Worm (Caenorhabditis elegans): ENCODE measurements around the gene mrpl-36.

The mrpl-36 gene

DNA sequence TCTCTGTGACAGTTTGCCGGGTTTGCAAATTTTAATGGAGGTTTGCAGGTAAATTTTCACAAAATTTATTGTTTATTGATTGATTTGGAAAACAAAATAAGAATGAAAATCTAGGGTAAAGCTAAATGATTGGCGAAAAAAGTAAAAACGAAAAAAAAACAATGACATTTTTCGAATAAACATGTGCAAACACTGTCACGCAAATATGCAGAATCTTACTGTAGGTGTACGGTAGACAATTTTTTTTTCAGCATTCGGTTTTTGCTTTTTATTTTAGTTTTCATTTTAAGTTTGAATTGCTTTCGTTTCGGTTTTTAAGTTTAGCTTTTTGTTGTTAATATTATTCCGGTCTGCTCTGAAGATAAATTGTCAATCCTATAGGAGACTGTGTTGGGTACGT is 30.0 kb downstream of the mrpl-36 start:
- TF ChIP-seq bed-3 (GFP tag; optimal IDR thresholded peaks at IDR 0.05) (no peak), sptf-1 (tag; optimal IDR thresholded peaks at IDR 0.05) (no peak), lsy-2 (tag; optimal IDR thresholded peaks at IDR 0.05) (peak; percentile 81), ham-2 (GFP tag; optimal IDR thresholded peaks at IDR 0.05) (no peak), M03D4.4 (tag; optimal IDR thresholded peaks at IDR 0.05) (no peak), mls-2 (tag; optimal IDR thresholded peaks at IDR 0.05) (no peak)

DNA sequence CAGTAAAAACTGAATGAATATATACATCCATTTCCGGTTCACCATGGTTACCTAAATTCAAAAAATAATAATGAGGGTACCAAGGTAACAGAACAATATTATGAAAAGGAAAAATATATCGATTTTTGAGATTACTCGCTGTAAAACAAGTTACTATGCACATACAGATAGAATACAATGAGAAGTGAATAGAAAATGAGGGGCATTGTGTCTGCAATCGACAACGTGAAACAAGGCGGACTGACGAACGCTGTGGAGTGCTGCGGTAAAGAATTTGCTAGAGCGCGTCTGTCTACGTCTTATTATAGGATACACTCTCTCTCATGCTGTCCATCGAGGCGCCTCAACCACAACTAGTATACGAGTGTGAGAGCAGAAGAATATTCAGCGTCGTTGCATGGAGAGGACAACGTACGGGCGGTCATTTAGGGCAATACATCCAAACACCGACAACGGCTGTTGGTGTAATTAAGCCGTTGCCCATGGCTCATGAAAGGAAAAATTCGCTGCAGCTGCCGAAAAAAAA is 30.8 kb downstream of the mrpl-36 start, which contains the start of gene cnx-1:
TSS of gene cnx-1 (minus strand) at position 51 of the 526 bp plus-strand sequence.
- TF ChIP-seq bed-3 (GFP tag; optimal IDR thresholded peaks at IDR 0.05), result no peak
- peak; percentile 34 for TF ChIP-seq ham-2 (GFP tag; optimal IDR thresholded peaks at IDR 0.05)
- no peak for TF ChIP-seq zip-8 (tag; optimal IDR thresholded peaks at IDR 0.05)
- TF ChIP-seq elt-3 (tag; optimal IDR thresholded peaks at IDR 0.05), result no peak
- no peak for TF ChIP-seq unc-39 (tag; optimal IDR thresholded peaks at IDR 0.05)
- peak; percentile 73 for TF ChIP-seq mls-2 (tag; optimal IDR thresholded peaks at IDR 0.05)
- peak; percentile 16 for TF ChIP-seq lin-32 (GFP tag; optimal IDR thresholded peaks at IDR 0.05)
- no peak for TF ChIP-seq hlh-1 (tag; optimal IDR thresholded peaks at IDR 0.05)
- TF ChIP-seq mep-1 (tag; optimal IDR thresholded peaks at IDR 0.05), result peak; percentile 8
- no peak for TF ChIP-seq elt-1 (tag; optimal IDR thresholded peaks at IDR 0.05; ENCODE audit: borderline replicate concordance, insufficient read depth)
- TF ChIP-seq unc-62 (GFP tag; optimal IDR thresholded peaks at IDR 0.05), result peak; percentile 38
- no peak for TF ChIP-seq blmp-1 (tag; optimal IDR thresholded peaks at IDR 0.05)
- no peak for TF ChIP-seq M03D4.4 (tag; optimal IDR thresholded peaks at IDR 0.05)
- TF ChIP-seq ceh-39 (tag; optimal IDR thresholded peaks at IDR 0.05), result no peak
- TF ChIP-seq nhr-28 (tag; optimal IDR thresholded peaks at IDR 0.05), result no peak
- peak; percentile 30 for TF ChIP-seq unc-120 (tag; optimal IDR thresholded peaks at IDR 0.05; ENCODE audit: poor library complexity, severe bottlenecking)
- TF ChIP-seq pha-4 (tag; optimal IDR thresholded peaks at IDR 0.05), result no peak
- no peak for TF ChIP-seq snpc-4 (tag; optimal IDR thresholded peaks at IDR 0.05)
- TF ChIP-seq ces-1 (GFP tag; optimal IDR thresholded peaks at IDR 0.05), result peak; percentile 4
- peak; percentile 29 for TF ChIP-seq sptf-1 (tag; optimal IDR thresholded peaks at IDR 0.05)
- peak; percentile 67 for TF ChIP-seq cnd-1 (tag; optimal IDR thresholded peaks at IDR 0.05)
- peak; percentile 84 for TF ChIP-seq nhr-2 (tag; optimal IDR thresholded peaks at IDR 0.05)

DNA sequence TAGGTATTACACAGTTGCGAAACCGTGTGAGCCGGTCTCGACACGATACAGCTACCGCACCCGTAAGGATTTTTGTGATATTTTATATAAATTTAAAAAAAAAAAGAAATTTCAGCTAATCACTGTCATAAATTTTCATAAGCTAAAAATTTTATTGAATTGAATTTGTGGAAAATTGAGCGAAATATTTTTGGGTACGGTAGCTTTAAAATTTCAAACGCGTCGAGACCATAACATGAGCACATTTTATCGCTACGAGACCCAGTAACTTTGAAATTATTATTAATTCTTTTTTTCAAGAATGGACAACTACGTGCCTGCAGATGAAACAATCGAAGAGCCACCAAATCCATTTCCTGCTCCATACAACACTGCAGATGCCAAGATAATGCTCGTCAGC is 34.8 kb downstream of the mrpl-36 start, which contains the start of gene ZK632.14:
TSS of gene ZK632.14 (plus strand) at position 301 of the 400 bp plus-strand sequence.
- TF ChIP-seq ceh-39 (tag; optimal IDR thresholded peaks at IDR 0.05), result no peak

DNA sequence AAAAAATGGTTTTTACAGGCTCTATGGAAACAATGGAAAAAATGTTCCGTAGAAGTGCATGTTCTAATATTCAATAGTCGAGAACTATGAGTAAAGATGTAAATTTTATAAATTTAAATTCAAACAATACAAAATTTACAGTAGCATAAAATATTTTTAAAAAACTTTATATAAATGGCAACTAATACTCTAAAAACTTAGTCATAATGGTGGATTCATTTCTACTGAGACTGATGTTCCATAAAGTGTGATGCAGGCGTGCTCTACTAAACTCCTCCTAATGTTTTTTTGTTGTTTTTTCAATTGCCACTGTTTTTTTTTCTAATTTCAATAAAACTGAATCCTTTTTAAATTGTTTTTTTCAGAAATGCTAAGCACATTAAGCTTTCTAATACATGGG is 39.7 kb downstream of the mrpl-36 start, which contains the start of gene gtap-2:
TSS of gene gtap-2 (plus strand) at position 366 of the 400 bp plus-strand sequence.
- no peak for TF ChIP-seq snpc-4 (tag; optimal IDR thresholded peaks at IDR 0.05)
- no peak for TF ChIP-seq hlh-1 (tag; optimal IDR thresholded peaks at IDR 0.05)
- no peak for TF ChIP-seq M03D4.4 (tag; optimal IDR thresholded peaks at IDR 0.05)
- no peak for TF ChIP-seq unc-62 (GFP tag; optimal IDR thresholded peaks at IDR 0.05)
- no peak for TF ChIP-seq drap-1 (GFP tag; optimal IDR thresholded peaks at IDR 0.05)
- no peak for TF ChIP-seq tbx-8 (GFP tag; optimal IDR thresholded peaks at IDR 0.05)
- peak; percentile 72 for TF ChIP-seq ces-1 (GFP tag; optimal IDR thresholded peaks at IDR 0.05)
- peak; percentile 35 for TF ChIP-seq lsy-2 (tag; optimal IDR thresholded peaks at IDR 0.05)
- TF ChIP-seq pha-4 (tag; optimal IDR thresholded peaks at IDR 0.05), result no peak
- TF ChIP-seq sptf-1 (tag; optimal IDR thresholded peaks at IDR 0.05), result no peak

DNA sequence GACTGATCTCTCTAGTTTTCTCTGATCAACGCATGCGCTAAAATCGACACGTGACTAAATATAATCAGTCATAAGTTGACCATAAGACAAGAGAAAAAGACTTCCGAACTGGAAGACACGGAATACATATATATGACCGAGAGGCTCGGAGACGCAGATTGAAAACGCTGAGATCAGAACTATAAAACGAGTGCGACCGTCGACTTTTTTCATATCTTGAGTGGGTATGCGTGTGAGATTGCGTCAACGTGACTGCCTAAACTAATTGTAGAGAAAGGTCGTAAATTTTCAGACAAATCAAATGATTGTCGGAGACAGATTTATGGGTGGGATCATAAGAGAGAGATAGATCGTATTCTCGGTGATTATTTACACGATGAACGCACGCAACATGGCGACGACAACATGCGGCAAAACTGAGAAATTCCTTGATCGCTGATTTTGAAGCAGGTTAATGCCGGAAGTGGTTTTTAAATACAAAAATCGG is 40.3 kb downstream of the mrpl-36 start:
- TF ChIP-seq lsy-2 (tag; optimal IDR thresholded peaks at IDR 0.05), result no peak
- TF ChIP-seq unc-120 (tag; optimal IDR thresholded peaks at IDR 0.05; ENCODE audit: poor library complexity, severe bottlenecking), result no peak
- peak; percentile 4 for TF ChIP-seq unc-62 (GFP tag; optimal IDR thresholded peaks at IDR 0.05)

DNA sequence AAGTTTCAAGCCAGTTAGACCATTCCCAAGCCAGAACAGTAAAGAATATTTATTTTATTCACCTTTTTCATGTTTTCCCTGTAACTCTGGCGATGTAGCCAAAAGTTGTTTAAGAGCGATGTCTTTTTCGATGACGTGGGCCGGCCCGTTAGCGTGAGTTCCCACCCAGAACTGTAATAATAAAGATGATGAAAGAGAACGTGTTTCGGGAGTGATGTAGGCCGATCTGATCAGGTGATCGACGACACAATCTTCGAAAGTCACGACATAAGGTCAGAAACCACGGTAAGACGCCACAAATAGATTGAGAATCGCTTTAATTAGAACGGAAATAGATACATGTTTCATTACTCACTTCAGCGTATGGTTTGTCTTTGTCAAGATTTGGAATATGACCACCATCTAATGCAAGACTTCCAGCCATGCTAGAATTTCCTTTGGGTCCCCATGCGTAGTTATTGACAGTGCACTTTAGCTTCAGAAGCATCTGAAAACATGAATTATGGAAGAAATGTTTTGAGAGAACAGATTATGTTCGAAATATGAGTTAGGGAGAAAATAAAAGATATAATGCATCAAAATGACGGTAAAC is 40.9 kb downstream of the mrpl-36 start, which contains the start of gene ZK632.4:
TSS of gene ZK632.4 (minus strand) at position 487 of the 592 bp plus-strand sequence.
- no peak for TF ChIP-seq blmp-1 (tag; optimal IDR thresholded peaks at IDR 0.05)

Data from whole organism, mixed stage, embryonic.